Fruit fly (Drosophila melanogaster): ENCODE results near the gene Rpn9.

DNA sequence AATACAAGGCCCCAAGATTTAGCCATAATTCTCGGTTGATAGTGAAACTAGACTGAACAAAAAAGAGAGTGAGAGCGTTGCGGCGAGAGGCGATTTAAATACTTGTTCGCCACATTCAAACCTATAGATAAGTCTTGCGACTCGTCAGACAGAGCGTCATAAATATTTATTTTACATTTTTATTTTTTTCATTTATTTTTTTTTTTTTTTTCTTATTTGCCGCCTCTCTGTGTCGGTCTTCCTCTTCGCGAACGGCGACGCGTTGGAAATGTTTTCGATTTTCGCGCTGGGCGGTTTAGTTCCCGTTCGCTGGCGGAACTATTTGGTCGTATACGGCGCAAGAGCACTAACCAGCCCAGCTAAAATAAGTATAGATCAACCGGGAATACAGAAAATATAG is 5.2 kb downstream of the Rpn9 start:
- TF ChIP-seq kay (GFP tag; ENCODE audit: borderline replicate concordance) (peak; percentile 96), cnc (optimal IDR thresholded peaks at IDR 0.05) (no peak)

Measured in whole organism, adult.